Fruit fly (Drosophila melanogaster) whole organism, embryonic: ENCODE results near the gene CG3349.

Experiments
- CG12236 ChIP-seq: fragments of 200-800 bp; sonication (Bioruptor generic); optimal IDR thresholded peaks from 2 replicates; lab custom pipeline; 2016; ENCODE audit warnings: missing biosample characterization, missing genetic modification characterization
- CG4854 ChIP-seq: fragments of 200-800 bp; sonication (Bioruptor generic); optimal IDR thresholded peaks from 2 replicates; lab custom pipeline; 2016; ENCODE audit warnings: missing biosample characterization, missing genetic modification characterization, inconsistent platforms
- NC2α ChIP-seq: fragments of 200-800 bp; sonication (Bioruptor generic); optimal IDR thresholded peaks from 2 replicates; lab custom pipeline; 2016; ENCODE audit warnings: missing biosample characterization, missing genetic modification characterization
- ab ChIP-seq: fragments of 200-800 bp; sonication (Bioruptor generic); optimal IDR thresholded peaks from 2 replicates; lab custom pipeline; 2016; ENCODE audit warnings: missing biosample characterization, missing genetic modification characterization
- esg ChIP-seq: fragments of 200-800 bp; sonication (Bioruptor generic); conservative IDR thresholded peaks from 2 replicates; pipeline ENCODE4 v1.3.6; 2022; ENCODE audit warnings: missing biosample characterization, missing genetic modification characterization

DNA sequence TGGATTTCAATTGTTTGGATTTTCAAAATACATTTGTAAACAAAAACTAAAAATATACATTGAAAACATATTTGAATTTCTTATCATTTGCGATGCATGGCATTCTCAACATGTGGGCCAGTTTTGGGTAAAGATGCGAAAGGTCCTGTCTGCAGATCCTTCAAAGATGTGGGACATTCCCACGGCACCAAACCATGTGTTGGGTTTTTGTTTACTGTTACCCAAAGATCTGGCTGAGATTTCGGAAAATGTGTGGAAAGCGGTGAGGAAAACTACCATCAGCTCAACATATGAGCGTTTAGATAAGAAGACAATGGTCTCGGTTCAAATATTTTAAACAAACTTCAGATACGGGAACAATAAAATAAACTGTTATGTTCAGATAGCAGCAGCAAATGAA lies 3.4 kb upstream of the CG3349 start:
- TF ChIP-seq CG12236: no peak
- no peak for TF ChIP-seq ab (GFP tag; lab: Kevin White, UChicago)
- no peak for TF ChIP-seq esg (GFP tag; lab: Robert Waterston, UW)
- TF ChIP-seq NC2α (GFP tag; lab: Kevin White, UChicago): no peak
- TF ChIP-seq CG4854: no peak
